Worm (Caenorhabditis elegans) whole organism, L4 larva: ENCODE measurements around the gene npr-10.

Experiments used
- D1046.2 ChIP-seq: fragments of 200-800 bp; sonication (Bioruptor generic); IDR thresholded peaks from 2 replicates; pipeline ENCODE4 v1.3.6; 2022; ENCODE audit warnings: missing genetic modification characterization, missing compliant biosample characterization
- F37D6.2 ChIP-seq: sonication (generic microtip); optimal IDR thresholded peaks from 2 replicates; lab custom pipeline; 2016; ENCODE audit warnings: mild to moderate bottlenecking, missing genetic modification characterization, missing compliant biosample characterization
- F44E2.7 ChIP-seq: fragments of 200-800 bp; sonication (Bioruptor generic); IDR thresholded peaks from 2 replicates; pipeline ENCODE4 v2.1.2; 2022; ENCODE audit warnings: missing genetic modification characterization, missing compliant biosample characterization
- F49E8.2 ChIP-seq: sonication (generic microtip); optimal IDR thresholded peaks from 2 replicates; lab custom pipeline; 2016; ENCODE audit warnings: missing compliant biosample characterization, mild to moderate bottlenecking, missing genetic modification characterization, borderline replicate concordance
- R02D3.7 ChIP-seq: fragments of 150-350 bp; sonication (generic microtip); optimal IDR thresholded peaks from 3 replicates; lab custom pipeline; 2014; ENCODE audit warnings: missing biosample characterization, missing genetic modification characterization
- T20F7.1 ChIP-seq: fragments of 200-800 bp; sonication (Bioruptor generic); optimal IDR thresholded peaks from 2 replicates; lab custom pipeline; 2018; ENCODE audit warnings: mild to moderate bottlenecking, missing genetic modification characterization, missing compliant biosample characterization
- Y105C5A.15 ChIP-seq: fragments of 200-800 bp; sonication (Bioruptor generic); IDR thresholded peaks from 2 replicates; pipeline ENCODE4 v1.3.6; 2022; ENCODE audit warnings: missing genetic modification characterization, missing compliant biosample characterization
- Y48G9A.11 ChIP-seq: fragments of 200-800 bp; sonication (Bioruptor generic); IDR thresholded peaks from 2 replicates; pipeline ENCODE4 v1.3.6; 2022; ENCODE audit warnings: missing genetic modification reagents, missing genetic modification characterization, missing compliant biosample characterization
- aly-2 ChIP-seq: sonication (generic microtip); optimal IDR thresholded peaks from 2 replicates; lab custom pipeline; 2018; ENCODE audit warnings: missing biosample characterization, missing genetic modification characterization
- ama-1 ChIP-seq: fragments of 150-350 bp; optimal IDR thresholded peaks from 2 replicates; lab custom pipeline; 2014; ENCODE audit warnings: inconsistent platforms, mixed read lengths
- ceh-28 ChIP-seq: fragments of 150-350 bp; optimal IDR thresholded peaks from 2 replicates; lab custom pipeline; 2014; ENCODE audit warnings: missing biosample characterization, missing genetic modification reagents, missing genetic modification characterization
- ceh-82 ChIP-seq: sonication (generic microtip); optimal IDR thresholded peaks from 2 replicates; lab custom pipeline; 2017; ENCODE audit warnings: missing biosample characterization, missing genetic modification characterization
- ces-1 ChIP-seq: fragments of 150-350 bp; sonication (generic microtip); optimal IDR thresholded peaks from 4 replicates; lab custom pipeline; 2014; ENCODE audit warnings: missing biosample characterization, missing genetic modification reagents, missing genetic modification characterization
- ctbp-1 ChIP-seq: fragments of 200-800 bp; sonication (Bioruptor generic); IDR thresholded peaks from 2 replicates; pipeline ENCODE4 v1.3.6; 2022; ENCODE audit warnings: missing genetic modification reagents, missing genetic modification characterization, missing compliant biosample characterization
- daf-12 ChIP-seq: fragments of 150-350 bp; optimal IDR thresholded peaks from 2 replicates; lab custom pipeline; 2014; ENCODE audit warnings: missing biosample characterization, missing genetic modification reagents, missing genetic modification characterization
- daf-16 ChIP-seq, 3 experiments: sonication (generic microtip); optimal IDR thresholded peaks; 2 replicates each; lab custom pipeline; 2016 to 2017; ENCODE audit warnings: missing genetic modification characterization in 3 of 3, missing genetic modification reagents in 3 of 3, mild to moderate bottlenecking in 2 of 3, missing compliant biosample characterization in 2 of 3, missing biosample characterization in 1 of 3, moderate library complexity in 1 of 3
- daf-19 ChIP-seq: fragments of 200-800 bp; sonication (Bioruptor generic); conservative IDR thresholded peaks from 2 replicates; pipeline ENCODE4 v1.3.6; 2022; ENCODE audit warnings: missing genetic modification characterization, missing compliant biosample characterization
- daf-8 ChIP-seq: fragments of 200-800 bp; sonication (Bioruptor generic); IDR thresholded peaks from 2 replicates; pipeline ENCODE4 v1.3.6; 2022; ENCODE audit warnings: missing genetic modification characterization, missing compliant biosample characterization
- dmd-8 ChIP-seq: fragments of 200-800 bp; sonication (Bioruptor generic); IDR thresholded peaks from 2 replicates; pipeline ENCODE4 v1.3.6; 2022; ENCODE audit warnings: missing genetic modification characterization, missing compliant biosample characterization
- duxl-1 ChIP-seq: sonication (generic microtip); optimal IDR thresholded peaks from 2 replicates; lab custom pipeline; 2016; ENCODE audit warnings: mild to moderate bottlenecking, missing genetic modification characterization, moderate library complexity, missing compliant biosample characterization; ENCODE audit not compliant: poor library complexity
- dve-1 ChIP-seq: sonication (generic microtip); optimal IDR thresholded peaks from 2 replicates; lab custom pipeline; 2017; ENCODE audit warnings: antibody characterized with exemption, mild to moderate bottlenecking, missing genetic modification characterization, missing compliant biosample characterization; ENCODE audit not compliant: insufficient read depth
- egl-43 ChIP-seq: fragments of 200-800 bp; sonication (Bioruptor generic); IDR thresholded peaks from 2 replicates; pipeline ENCODE4 v1.3.6; 2022; ENCODE audit warnings: missing genetic modification reagents, missing genetic modification characterization, missing compliant biosample characterization
- fkh-10 ChIP-seq: fragments of 150-350 bp; optimal IDR thresholded peaks from 2 replicates; lab custom pipeline; 2014; ENCODE audit warnings: missing biosample characterization, missing genetic modification reagents, missing genetic modification characterization
- hlh-11 ChIP-seq: fragments of 200-800 bp; sonication (Bioruptor generic); optimal IDR thresholded peaks from 2 replicates; lab custom pipeline; 2018; ENCODE audit warnings: mild to moderate bottlenecking, missing genetic modification characterization, missing compliant biosample characterization
- hlh-30 ChIP-seq: sonication (generic microtip); optimal IDR thresholded peaks from 2 replicates; lab custom pipeline; 2017; ENCODE audit warnings: antibody characterized with exemption, mild to moderate bottlenecking, missing genetic modification characterization, missing compliant biosample characterization; ENCODE audit not compliant: insufficient read depth
- lim-7 ChIP-seq: fragments of 200-800 bp; sonication (Bioruptor generic); IDR thresholded peaks from 2 replicates; pipeline ENCODE4 v1.3.6; 2022; ENCODE audit warnings: missing genetic modification characterization, missing compliant biosample characterization
- lin-1 ChIP-seq: fragments of 200-800 bp; sonication (Bioruptor generic); IDR thresholded peaks from 2 replicates; pipeline ENCODE4 v1.3.6; 2022; ENCODE audit warnings: missing genetic modification reagents, missing genetic modification characterization, missing compliant biosample characterization
- lin-13 ChIP-seq: fragments of 150-350 bp; optimal IDR thresholded peaks from 2 replicates; lab custom pipeline; 2014; ENCODE audit warnings: missing biosample characterization, missing genetic modification reagents, missing genetic modification characterization
- lin-39 ChIP-seq: fragments of 150-350 bp; optimal IDR thresholded peaks from 2 replicates; lab custom pipeline; 2014; ENCODE audit warnings: missing biosample characterization, missing genetic modification reagents, missing genetic modification characterization
- madf-5 ChIP-seq, 2 experiments: fragments of 200-800 bp; sonication (Bioruptor generic); IDR thresholded peaks; 2 replicates each; pipeline ENCODE4 v1.3.6; 2022; ENCODE audit warnings: missing compliant biosample characterization in 2 of 2, missing genetic modification characterization in 2 of 2
- madf-9 ChIP-seq: fragments of 200-800 bp; sonication (Bioruptor generic); conservative IDR thresholded peaks from 2 replicates; pipeline ENCODE4 v1.3.6; 2022; ENCODE audit warnings: missing genetic modification reagents, missing genetic modification characterization, missing compliant biosample characterization
- mes-2 ChIP-seq: sonication (generic microtip); optimal IDR thresholded peaks from 2 replicates; lab custom pipeline; 2016; ENCODE audit warnings: missing genotype, mild to moderate bottlenecking, missing genetic modification characterization, missing compliant biosample characterization; ENCODE audit not compliant: poor library complexity, severe bottlenecking
- mxl-2 ChIP-seq: fragments of 200-800 bp; sonication (Bioruptor generic); conservative IDR thresholded peaks from 2 replicates; pipeline ENCODE4 v1.3.6; 2022; ENCODE audit warnings: missing genetic modification reagents, missing genetic modification characterization, missing compliant biosample characterization
- mxl-3 ChIP-seq: fragments of 200-800 bp; sonication (Bioruptor generic); optimal IDR thresholded peaks from 2 replicates; lab custom pipeline; 2018; ENCODE audit warnings: mild to moderate bottlenecking, missing genetic modification characterization, missing compliant biosample characterization
- nhr-41 ChIP-seq: fragments of 200-800 bp; sonication (Bioruptor generic); IDR thresholded peaks from 2 replicates; pipeline ENCODE4 v1.3.6; 2022; ENCODE audit warnings: missing genetic modification reagents, missing genetic modification characterization, missing compliant biosample characterization
- nhr-42 ChIP-seq: fragments of 200-800 bp; sonication (Bioruptor generic); IDR thresholded peaks from 2 replicates; pipeline ENCODE4 v1.3.6; 2022; ENCODE audit warnings: missing genetic modification characterization, missing compliant biosample characterization
- nhr-6 ChIP-seq: fragments of 150-350 bp; optimal IDR thresholded peaks from 2 replicates; lab custom pipeline; 2014; ENCODE audit warnings: missing biosample characterization, missing genetic modification characterization
- pha-4 ChIP-seq, 2 experiments: fragments of 150-350 bp in 1 of 2; fragments of 200-800 bp in 1 of 2; sonication (Bioruptor generic) in 1 of 2; IDR thresholded peaks in 1 of 2; optimal IDR thresholded peaks in 1 of 2; 2 replicates each; pipeline versions ENCODE4 v1.3.6 to Lab custom; 2014 to 2022; ENCODE audit warnings: missing genetic modification characterization in 2 of 2, missing genetic modification reagents in 2 of 2, missing biosample characterization in 1 of 2, missing compliant biosample characterization in 1 of 2
- rbr-2 ChIP-seq: sonication (generic microtip); optimal IDR thresholded peaks from 2 replicates; lab custom pipeline; 2016; ENCODE audit warnings: missing genotype, missing genetic modification characterization, missing compliant biosample characterization
- set-16 ChIP-seq: fragments of 200-800 bp; sonication (Bioruptor generic); IDR thresholded peaks from 2 replicates; pipeline ENCODE4 v1.3.6; 2022; ENCODE audit warnings: missing genetic modification reagents, missing genetic modification characterization, missing compliant biosample characterization
- spr-1 ChIP-seq: sonication (generic microtip); optimal IDR thresholded peaks from 2 replicates; lab custom pipeline; 2016; ENCODE audit warnings: mild to moderate bottlenecking, missing genetic modification characterization, missing compliant biosample characterization
- spr-3 ChIP-seq: fragments of 200-800 bp; sonication (Bioruptor generic); optimal IDR thresholded peaks from 2 replicates; lab custom pipeline; 2018; ENCODE audit warnings: mild to moderate bottlenecking, missing genetic modification characterization, missing compliant biosample characterization
- unc-62 ChIP-seq, 3 experiments: fragments of 150-350 bp in 1 of 3; sonication (generic microtip); optimal IDR thresholded peaks in 2 of 3; peaks in 1 of 3; 1 replicate in 1 of 3; 2 replicates in 2 of 3; lab custom pipeline; 2014 to 2017; ENCODE audit warnings: missing biosample characterization in 3 of 3, missing genetic modification characterization in 3 of 3, missing genetic modification reagents in 3 of 3, missing genotype in 1 of 3
- vab-7 ChIP-seq: fragments of 200-800 bp; sonication (Bioruptor generic); IDR thresholded peaks from 2 replicates; pipeline ENCODE4 v1.3.6; 2022; ENCODE audit warnings: missing genetic modification reagents, missing genetic modification characterization, missing compliant biosample characterization
- zag-1 ChIP-seq: fragments of 150-350 bp; optimal IDR thresholded peaks from 2 replicates; lab custom pipeline; 2014; ENCODE audit warnings: missing biosample characterization, missing genetic modification characterization
- zip-11 ChIP-seq: fragments of 200-800 bp; sonication (Bioruptor generic); IDR thresholded peaks from 2 replicates; pipeline ENCODE4 v1.3.6; 2022; ENCODE audit warnings: missing genetic modification characterization, missing compliant biosample characterization
- ztf-7 ChIP-seq: fragments of 150-350 bp; optimal IDR thresholded peaks from 2 replicates; lab custom pipeline; 2014; ENCODE audit warnings: missing biosample characterization, missing genetic modification characterization

npr-10 gene

ce11 chrX:12990529-12991520, 41.7 kb downstream of the npr-10 start, which contains the start of the genes F11C1.1 and vwa-8 (continued):
- no peak for TF ChIP-seq zag-1 (tag; lab: Kevin White, UChicago)
- no peak for TF ChIP-seq spr-3 (GFP tag; lab: Kevin White, UChicago)
- no peak for TF ChIP-seq daf-12 (tag; lab: Kevin White, UChicago)
- no peak for TF ChIP-seq lin-1
- no peak for TF ChIP-seq unc-62 (GFP tag; optimal IDR thresholded peaks at IDR 0.05 in 1 of 2; lab: Kevin White, UChicago)
- TF ChIP-seq unc-62 (tag; optimal IDR thresholded peaks at IDR 0.05; lab: Kevin White, UChicago): no peak
- peak in 1 of 2 experiments; percentile 18 for TF ChIP-seq daf-16 (GFP tag; optimal IDR thresholded peaks at IDR 0.05; lab: Kevin White, UChicago)
- peak; percentile 53 for TF ChIP-seq daf-16 (tag; optimal IDR thresholded peaks at IDR 0.05; lab: Kevin White, UChicago)
- no peak for TF ChIP-seq R02D3.7
- TF ChIP-seq set-16 (GFP tag; lab: Robert Waterston, UW): no peak
- peak; percentile 65 for TF ChIP-seq hlh-11 (tag; lab: Kevin White, UChicago)
- no peak for TF ChIP-seq duxl-1 (tag; lab: Kevin White, UChicago)
- TF ChIP-seq F49E8.2 (tag; lab: Kevin White, UChicago): no peak
- TF ChIP-seq mxl-3 (GFP tag; lab: Kevin White, UChicago): peak; percentile 14
- TF ChIP-seq F37D6.2: no peak
- TF ChIP-seq spr-1 (tag; lab: Kevin White, UChicago): no peak
- TF ChIP-seq Y48G9A.11: no peak
- no peak for TF ChIP-seq D1046.2
- TF ChIP-seq aly-2 (tag; lab: Kevin White, UChicago): no peak
- TF ChIP-seq ceh-82: no peak
- TF ChIP-seq rbr-2 (tag; lab: Kevin White, UChicago): no peak
- no peak for TF ChIP-seq nhr-41
- TF ChIP-seq daf-19 (GFP tag; lab: Robert Waterston, UW): no peak
- TF ChIP-seq ama-1 (lab: Kevin White, UChicago): no peak

ce11 chrX:12989205-12989604, 43.3 kb downstream of the npr-10 start, which contains the start of gene F11C1.7:
Gene F11C1.7, plus strand, starts transcription at chrX:12989344.
- TF ChIP-seq pha-4 (GFP tag; IDR thresholded peaks at IDR 0.05; lab: Robert Waterston, UW) (no peak), pha-4 (tag; optimal IDR thresholded peaks at IDR 0.05; lab: Kevin White, UChicago) (no peak), set-16 (GFP tag; lab: Robert Waterston, UW) (no peak), madf-5 (GFP tag; IDR thresholded peaks at IDR 0.05; lab: Robert Waterston, UW) (no peak), mxl-2 (GFP tag; lab: Robert Waterston, UW) (no peak), ceh-28 (tag; lab: Kevin White, UChicago) (no peak), F44E2.7 (GFP tag; lab: Robert Waterston, UW) (no peak), aly-2 (tag; lab: Kevin White, UChicago) (no peak), hlh-30 (tag; lab: Kevin White, UChicago) (peak; percentile 29), ama-1 (lab: Kevin White, UChicago) (no peak), madf-9 (no peak), zip-11 (GFP tag; lab: Robert Waterston, UW) (no peak), daf-8 (GFP tag; lab: Robert Waterston, UW) (no peak), zag-1 (tag; lab: Kevin White, UChicago) (no peak), egl-43 (no peak), nhr-6 (tag; lab: Kevin White, UChicago) (no peak), nhr-42 (no peak), lim-7 (GFP tag; lab: Robert Waterston, UW) (no peak), lin-13 (GFP tag; lab: Kevin White, UChicago) (no peak), fkh-10 (GFP tag; lab: Kevin White, UChicago) (no peak), ctbp-1 (GFP tag; lab: Robert Waterston, UW) (no peak), ces-1 (GFP tag; lab: Kevin White, UChicago) (no peak), dve-1 (tag; lab: Kevin White, UChicago) (peak; percentile 40), mes-2 (tag; lab: Kevin White, UChicago) (peak; percentile 38), vab-7 (GFP tag; lab: Robert Waterston, UW) (no peak), dmd-8 (GFP tag; lab: Robert Waterston, UW) (no peak), T20F7.1 (peak; percentile 88), Y105C5A.15 (GFP tag; lab: Robert Waterston, UW) (no peak), ztf-7 (tag; lab: Kevin White, UChicago) (no peak), lin-39 (tag; lab: Kevin White, UChicago) (no peak)
